Fruit fly (Drosophila melanogaster) whole organism, embryonic: ENCODE data around the gene CG7806.

Source experiments
- CG10543 ChIP-seq: fragments of 200-800 bp; sonication (Bioruptor generic); optimal IDR thresholded peaks from 3 replicates; lab custom pipeline; 2017; ENCODE audit warnings: missing biosample characterization, mild to moderate bottlenecking, missing genetic modification characterization, moderate library complexity
- CG10979 ChIP-seq: fragments of 200-800 bp; sonication (Bioruptor generic); optimal IDR thresholded peaks from 2 replicates; lab custom pipeline; 2018; ENCODE audit warnings: missing biosample characterization, mild to moderate bottlenecking, missing genetic modification characterization, moderate library complexity
- CG12071 ChIP-seq: fragments of 200-800 bp; sonication (Bioruptor generic); optimal IDR thresholded peaks from 3 replicates; lab custom pipeline; 2018; ENCODE audit warnings: missing biosample characterization, mild to moderate bottlenecking, missing genetic modification characterization
- CG12155 ChIP-seq: fragments of 200-800 bp; sonication (Bioruptor generic); optimal IDR thresholded peaks from 3 replicates; lab custom pipeline; 2016; ENCODE audit warnings: missing biosample characterization, missing genetic modification characterization
- CG12769 ChIP-seq: fragments of 200-800 bp; sonication (Bioruptor generic); optimal IDR thresholded peaks from 2 replicates; lab custom pipeline; 2019; ENCODE audit warnings: missing biosample characterization, mild to moderate bottlenecking, missing genetic modification characterization, moderate library complexity
- CG12942 ChIP-seq: fragments of 200-800 bp; sonication (Bioruptor generic); optimal IDR thresholded peaks from 3 replicates; lab custom pipeline; 2016; ENCODE audit warnings: missing biosample characterization, missing genetic modification characterization
- CG13123 ChIP-seq: fragments of 200-800 bp; sonication (Bioruptor generic); optimal IDR thresholded peaks from 2 replicates; lab custom pipeline; 2016; ENCODE audit warnings: missing biosample characterization, missing genetic modification characterization
- CG13775 ChIP-seq: fragments of 200-800 bp; sonication (Bioruptor generic); optimal IDR thresholded peaks from 3 replicates; lab custom pipeline; 2017; ENCODE audit warnings: missing biosample characterization, mild to moderate bottlenecking, missing genetic modification characterization
- CG15269 ChIP-seq: fragments of 200-800 bp; sonication (Bioruptor generic); optimal IDR thresholded peaks from 2 replicates; lab custom pipeline; 2018; ENCODE audit warnings: missing biosample characterization, mild to moderate bottlenecking, missing genetic modification characterization, moderate library complexity
- CG1529 ChIP-seq: fragments of 200-800 bp; sonication (Bioruptor generic); optimal IDR thresholded peaks from 3 replicates; lab custom pipeline; 2018; ENCODE audit warnings: missing biosample characterization, missing genetic modification characterization
- CG15514 ChIP-seq: fragments of 200-800 bp; sonication (Bioruptor generic); optimal IDR thresholded peaks from 3 replicates; lab custom pipeline; 2017; ENCODE audit warnings: missing biosample characterization, missing genetic modification characterization, mild to moderate bottlenecking, moderate library complexity, missing genetic modification reagents
- CG16815 ChIP-seq: fragments of 200-800 bp; sonication (Bioruptor generic); optimal IDR thresholded peaks from 3 replicates; lab custom pipeline; 2017; ENCODE audit warnings: missing biosample characterization, mild to moderate bottlenecking, missing genetic modification characterization
- CG18764 ChIP-seq: fragments of 200-800 bp; sonication (Bioruptor generic); optimal IDR thresholded peaks from 3 replicates; lab custom pipeline; 2016; ENCODE audit warnings: missing biosample characterization, missing genetic modification characterization
- CG2678 ChIP-seq: fragments of 200-800 bp; sonication (Bioruptor generic); optimal IDR thresholded peaks from 3 replicates; lab custom pipeline; 2019; ENCODE audit warnings: missing biosample characterization, mild to moderate bottlenecking, missing genetic modification characterization, moderate library complexity
- CG31388 ChIP-seq: fragments of 200-800 bp; sonication (Bioruptor generic); optimal IDR thresholded peaks from 2 replicates; lab custom pipeline; 2016; ENCODE audit warnings: missing biosample characterization, missing genetic modification characterization
- CG32532 ChIP-seq: fragments of 200-800 bp; sonication (Bioruptor generic); IDR thresholded peaks from 2 replicates; pipeline ENCODE4 v1.3.6; 2022; ENCODE audit warnings: missing biosample characterization, missing genetic modification characterization
- CG3407 ChIP-seq: fragments of 200-800 bp; sonication (Bioruptor generic); optimal IDR thresholded peaks from 2 replicates; lab custom pipeline; 2018; ENCODE audit warnings: missing biosample characterization, mild to moderate bottlenecking, missing genetic modification characterization
- CG5245 ChIP-seq: fragments of 200-800 bp; sonication (Bioruptor generic); optimal IDR thresholded peaks from 3 replicates; lab custom pipeline; 2016; ENCODE audit warnings: missing biosample characterization, missing genetic modification characterization
- CG7928 ChIP-seq: fragments of 200-800 bp; sonication (Bioruptor generic); optimal IDR thresholded peaks from 2 replicates; lab custom pipeline; 2017; ENCODE audit warnings: missing biosample characterization, mild to moderate bottlenecking, missing genetic modification characterization
- CG8281 ChIP-seq: fragments of 200-800 bp; sonication (Bioruptor generic); optimal IDR thresholded peaks from 2 replicates; lab custom pipeline; 2018; ENCODE audit warnings: missing biosample characterization, mild to moderate bottlenecking, missing genetic modification characterization, moderate library complexity
- CG9609 ChIP-seq: fragments of 200-800 bp; sonication (Bioruptor generic); optimal IDR thresholded peaks from 3 replicates; lab custom pipeline; 2016; ENCODE audit warnings: missing biosample characterization, missing genetic modification characterization
- CG9876 ChIP-seq: fragments of 200-800 bp; sonication (Bioruptor generic); optimal IDR thresholded peaks from 2 replicates; lab custom pipeline; 2016; ENCODE audit warnings: missing biosample characterization, missing genetic modification characterization
- CG9932 ChIP-seq: fragments of 200-800 bp; sonication (Bioruptor generic); IDR thresholded peaks from 2 replicates; pipeline ENCODE4 v1.3.6; 2022; ENCODE audit warnings: missing biosample characterization, missing genetic modification characterization
- Camta ChIP-seq: fragments of 200-800 bp; sonication (Bioruptor generic); optimal IDR thresholded peaks from 2 replicates; lab custom pipeline; 2016; ENCODE audit warnings: missing biosample characterization, missing genetic modification characterization
- Dad ChIP-seq: fragments of 200-800 bp; sonication (Bioruptor generic); optimal IDR thresholded peaks from 3 replicates; lab custom pipeline; 2016; ENCODE audit warnings: missing biosample characterization, missing genetic modification characterization
- Dfd ChIP-seq, 2 experiments: fragments of >200 bp; optimal IDR thresholded peaks; 2 replicates each; lab custom pipeline; 2017; ENCODE audit warnings: missing biosample characterization in 2 of 2, missing genetic modification characterization in 2 of 2
- E2f1 ChIP-seq: fragments of 200-800 bp; sonication (Bioruptor generic); IDR thresholded peaks from 2 replicates; pipeline ENCODE4 v1.3.6; 2022; ENCODE audit warnings: missing biosample characterization, missing genetic modification characterization
- Eip74EF ChIP-seq, 2 experiments: fragments of 200-800 bp in 1 of 2; fragments of >200 bp in 1 of 2; sonication (Bioruptor generic) in 1 of 2; optimal IDR thresholded peaks; 2 replicates each; lab custom pipeline; 2017 to 2019; ENCODE audit warnings: missing biosample characterization in 2 of 2, missing genetic modification characterization in 2 of 2, mild to moderate bottlenecking in 1 of 2, moderate library complexity in 1 of 2
- HmgZ ChIP-seq: fragments of 200-800 bp; sonication (Bioruptor generic); optimal IDR thresholded peaks from 2 replicates; lab custom pipeline; 2018; ENCODE audit warnings: missing biosample characterization, mild to moderate bottlenecking, missing genetic modification characterization
- Lim3 ChIP-seq: fragments of 200-800 bp; sonication (Bioruptor generic); IDR thresholded peaks from 2 replicates; pipeline ENCODE4 v1.3.6; 2022; ENCODE audit warnings: missing biosample characterization, missing genetic modification characterization
- Sox102F ChIP-seq: fragments of 200-800 bp; sonication (Bioruptor generic); optimal IDR thresholded peaks from 2 replicates; lab custom pipeline; 2018; ENCODE audit warnings: missing biosample characterization, mild to moderate bottlenecking, missing genetic modification characterization, moderate library complexity
- Spps ChIP-seq: fragments of 200-800 bp; sonication (Bioruptor generic); optimal IDR thresholded peaks from 2 replicates; lab custom pipeline; 2018; ENCODE audit warnings: missing biosample characterization, mild to moderate bottlenecking, missing genetic modification characterization
- btn ChIP-seq: fragments of 200-800 bp; sonication (Bioruptor generic); optimal IDR thresholded peaks from 2 replicates; lab custom pipeline; 2016; ENCODE audit warnings: missing biosample characterization, missing genetic modification characterization
- cas ChIP-seq: fragments of 200-800 bp; sonication (Bioruptor generic); IDR thresholded peaks from 2 replicates; pipeline ENCODE4 v1.3.6; 2022; ENCODE audit warnings: missing biosample characterization, missing genetic modification characterization
- en ChIP-seq: fragments of 200-800 bp; sonication (Bioruptor generic); optimal IDR thresholded peaks from 2 replicates; lab custom pipeline; 2016; ENCODE audit warnings: missing biosample characterization, missing genetic modification characterization
- fru ChIP-seq: fragments of >200 bp; optimal IDR thresholded peaks from 2 replicates; lab custom pipeline; 2017
- gcm2 ChIP-seq: fragments of 200-800 bp; sonication (Bioruptor generic); optimal IDR thresholded peaks from 2 replicates; lab custom pipeline; 2016; ENCODE audit warnings: missing biosample characterization, missing genetic modification characterization
- gsb ChIP-seq: fragments of 200-800 bp; sonication (Bioruptor generic); IDR thresholded peaks from 2 replicates; pipeline ENCODE4 v1.3.6; 2022; ENCODE audit warnings: missing biosample characterization, missing genetic modification characterization
- h ChIP-seq: fragments of >200 bp; optimal IDR thresholded peaks from 2 replicates; lab custom pipeline; 2017
- jing ChIP-seq: fragments of 200-800 bp; sonication (Bioruptor generic); optimal IDR thresholded peaks from 2 replicates; lab custom pipeline; 2018; ENCODE audit warnings: missing biosample characterization, mild to moderate bottlenecking, missing genetic modification characterization
- nerfin-2 ChIP-seq: fragments of 200-800 bp; sonication (Bioruptor generic); IDR thresholded peaks from 2 replicates; pipeline ENCODE4 v1.3.6; 2022; ENCODE audit warnings: missing biosample characterization, missing genetic modification characterization; ENCODE audit not compliant: partially characterized antibody
- pan ChIP-seq, 4 experiments: fragments of >200 bp in 3 of 4; fragments of 200-800 bp in 1 of 4; sonication (Bioruptor generic) in 1 of 4; optimal IDR thresholded peaks in 3 of 4; IDR thresholded peaks in 1 of 4; 2 replicates each; pipeline versions ENCODE4 v1.3.6 to Lab custom; 2017 to 2022; ENCODE audit warnings: missing biosample characterization in 2 of 4, missing genetic modification characterization in 2 of 4, mixed read lengths in 1 of 4
- pb ChIP-seq: fragments of 200-800 bp; sonication (Bioruptor generic); optimal IDR thresholded peaks from 3 replicates; lab custom pipeline; 2016; ENCODE audit warnings: missing biosample characterization, missing genetic modification characterization
- ro ChIP-seq: fragments of 200-800 bp; sonication (Bioruptor generic); IDR thresholded peaks from 2 replicates; pipeline ENCODE4 v1.3.6; 2022; ENCODE audit warnings: missing biosample characterization, missing genetic modification characterization
- sc ChIP-seq, 3 experiments: fragments of >200 bp in 2 of 3; fragments of 200-800 bp in 1 of 3; sonication (Bioruptor generic) in 1 of 3; optimal IDR thresholded peaks; 2 replicates in 2 of 3; 3 replicates in 1 of 3; lab custom pipeline; 2017; ENCODE audit warnings: mild to moderate bottlenecking in 1 of 3, missing biosample characterization in 1 of 3, missing genetic modification characterization in 1 of 3, missing genetic modification reagents in 1 of 3
- scrt ChIP-seq: fragments of 200-800 bp; sonication (Bioruptor generic); optimal IDR thresholded peaks from 2 replicates; lab custom pipeline; 2018; ENCODE audit warnings: missing biosample characterization, mild to moderate bottlenecking, missing genetic modification characterization, moderate library complexity
- sima ChIP-seq: fragments of 200-800 bp; sonication (Bioruptor generic); optimal IDR thresholded peaks from 2 replicates; lab custom pipeline; 2016; ENCODE audit warnings: missing biosample characterization, missing genetic modification characterization
- trh ChIP-seq: fragments of 200-800 bp; sonication (Bioruptor generic); optimal IDR thresholded peaks from 2 replicates; lab custom pipeline; 2016; ENCODE audit warnings: missing biosample characterization, missing genetic modification characterization
- zen ChIP-seq: fragments of 200-800 bp; sonication (Bioruptor generic); optimal IDR thresholded peaks from 3 replicates; lab custom pipeline; 2018; ENCODE audit warnings: missing biosample characterization, mild to moderate bottlenecking, missing genetic modification characterization, moderate library complexity

CG7806 gene

DNA sequence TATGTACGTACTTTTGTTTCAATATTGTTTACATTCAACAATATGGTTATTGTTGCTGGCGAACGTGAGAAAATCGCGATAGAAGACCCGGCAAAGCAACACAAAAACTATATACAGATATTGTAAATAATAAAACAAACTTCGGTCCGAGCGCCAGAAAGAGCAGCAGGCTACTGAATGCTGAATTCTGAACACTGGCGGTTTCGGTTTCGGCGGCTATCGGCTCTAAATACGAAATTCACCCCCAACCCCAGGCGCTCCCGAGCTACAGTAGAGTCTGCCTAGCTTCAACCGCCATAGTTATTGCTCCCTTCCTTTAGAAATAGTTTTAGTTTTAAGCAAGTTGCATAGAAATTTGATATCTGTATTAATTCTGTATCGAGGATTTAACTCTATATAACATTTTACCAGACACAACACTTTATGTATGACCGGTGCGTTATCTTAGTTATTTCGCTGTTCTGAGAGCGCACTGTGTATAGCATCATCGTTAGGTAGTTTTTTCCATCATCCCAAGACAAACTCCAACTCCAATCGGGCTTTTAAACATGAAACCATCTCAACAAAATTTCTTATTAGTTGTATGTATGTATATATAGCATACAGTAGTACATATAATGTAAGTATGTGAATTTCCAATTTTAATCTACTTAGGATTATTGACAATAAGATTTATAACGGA, 51.2 kb downstream of the CG7806 start, which contains the start of gene CG7627 (continued):
- TF ChIP-seq sima (GFP tag; lab: Kevin White, UChicago) = no peak
- TF ChIP-seq CG13123 = no peak
- TF ChIP-seq CG18764 (GFP tag; lab: Kevin White, UChicago) = no peak
- peak; percentile 50 for TF ChIP-seq CG8281 (tag; lab: Kevin White, UChicago)
- TF ChIP-seq CG10979 (tag; lab: Kevin White, UChicago) = peak; percentile 78
- TF ChIP-seq sc (optimal IDR thresholded peaks at IDR 0.05; lab: Kevin White, UChicago) = no peak
- TF ChIP-seq sc (GFP tag; optimal IDR thresholded peaks at IDR 0.05; lab: Kevin White, UChicago) = peak; percentile 6
- peak; percentile 53 for TF ChIP-seq CG12155
- TF ChIP-seq scrt = peak; percentile 51
- peak; percentile 88 for TF ChIP-seq CG2678 (tag; lab: Kevin White, UChicago)
- peak; percentile 70 for TF ChIP-seq ro (GFP tag; lab: Robert Waterston, UW)
- no peak for TF ChIP-seq Spps
- TF ChIP-seq CG3407 (GFP tag; lab: Kevin White, UChicago) = peak; percentile 28
- TF ChIP-seq CG9932 (GFP tag; lab: Robert Waterston, UW) = peak; percentile 83
- TF ChIP-seq jing = peak; percentile 13
- TF ChIP-seq CG7928 (GFP tag; lab: Kevin White, UChicago) = peak; percentile 49
- peak; percentile 47 for TF ChIP-seq Camta (GFP tag; lab: Kevin White, UChicago)
- TF ChIP-seq fru (lab: Kevin White, UChicago) = no peak
- TF ChIP-seq trh (GFP tag; lab: Kevin White, UChicago) = peak; percentile 34
- TF ChIP-seq CG12769 = peak; percentile 69
- peak; percentile 44; the same call in 1 of the 2 replicates for TF ChIP-seq cas
- peak; percentile 88 for TF ChIP-seq CG32532
- peak; percentile 63 for TF ChIP-seq E2f1
- peak; percentile 53 for TF ChIP-seq CG15514
- TF ChIP-seq btn (GFP tag; lab: Kevin White, UChicago) = peak; percentile 19
- TF ChIP-seq pan (optimal IDR thresholded peaks at IDR 0.05; lab: Kevin White, UChicago) = no peak
- TF ChIP-seq pan (GFP tag; optimal IDR thresholded peaks at IDR 0.05 in 1 of 2, IDR thresholded peaks at IDR 0.05 in 1 of 2) = peak in 1 of 2 experiments; percentile 83
- TF ChIP-seq gsb = peak; percentile 43; the same call in 1 of the 2 replicates
- TF ChIP-seq CG10543 (GFP tag; lab: Kevin White, UChicago) = peak; percentile 87
- peak in 1 of 2 experiments; percentile 41 for TF ChIP-seq Eip74EF (GFP tag; optimal IDR thresholded peaks at IDR 0.05; lab: Kevin White, UChicago)
- peak; percentile 61 for TF ChIP-seq CG5245 (GFP tag; lab: Kevin White, UChicago)
- no peak for TF ChIP-seq h
- no peak for TF ChIP-seq Dfd (GFP tag; optimal IDR thresholded peaks at IDR 0.05; lab: Kevin White, UChicago)
- peak; percentile 76 for TF ChIP-seq CG15269 (tag; lab: Kevin White, UChicago)
- TF ChIP-seq HmgZ (tag; lab: Kevin White, UChicago) = peak; percentile 46
- TF ChIP-seq Lim3 (GFP tag; lab: Robert Waterston, UW) = no peak
- TF ChIP-seq nerfin-2 (GFP tag; lab: Robert Waterston, UW) = no peak
- TF ChIP-seq CG1529 (GFP tag; lab: Kevin White, UChicago) = peak; percentile 20
- TF ChIP-seq Sox102F = peak; percentile 56
- peak; percentile 11 for TF ChIP-seq zen (tag; lab: Kevin White, UChicago)
- no peak for TF ChIP-seq en (GFP tag; lab: Kevin White, UChicago)
- TF ChIP-seq CG12071 = peak; percentile 32
- TF ChIP-seq pb = peak; percentile 67
- TF ChIP-seq CG13775 (GFP tag; lab: Kevin White, UChicago) = peak; percentile 60
- TF ChIP-seq CG12942 (GFP tag; lab: Kevin White, UChicago) = peak; percentile 37
- peak; percentile 76 for TF ChIP-seq CG16815 (GFP tag; lab: Kevin White, UChicago)
- peak; percentile 72 for TF ChIP-seq CG9609 (GFP tag; lab: Kevin White, UChicago)
- no peak for TF ChIP-seq CG31388 (GFP tag; lab: Kevin White, UChicago)
- TF ChIP-seq gcm2 = peak; percentile 57
- TF ChIP-seq CG9876 = peak; percentile 35
- peak; percentile 61 for TF ChIP-seq Dad (GFP tag; lab: Kevin White, UChicago)
